Worm (Caenorhabditis elegans): ENCODE data around the gene C08G5.7.

DNA sequence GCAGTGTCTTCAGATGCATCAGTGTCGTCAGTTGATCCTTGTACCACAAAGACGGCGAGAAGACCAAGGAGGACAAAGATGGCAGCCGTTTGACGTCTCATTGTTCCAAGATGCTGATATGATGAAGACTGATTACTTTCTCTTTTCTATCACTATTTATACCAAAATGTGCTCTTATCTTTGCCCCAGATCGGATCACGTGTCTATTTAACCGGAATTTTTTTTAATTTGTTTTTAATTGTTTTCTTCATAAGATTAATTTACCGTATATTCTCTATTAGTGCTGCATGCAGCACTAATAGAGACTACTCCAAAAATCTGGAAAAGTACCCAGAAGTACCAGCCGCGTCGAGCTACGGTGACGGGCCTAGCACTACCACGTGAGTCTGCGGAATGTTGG, 49.6 kb upstream of the C08G5.7 start, which contains the start of gene msrp-3:
- TF ChIP-seq unc-62 (GFP tag; optimal IDR thresholded peaks at IDR 0.05) (no peak), nhr-12 (tag; optimal IDR thresholded peaks at IDR 0.05) (no peak), lsy-2 (tag; optimal IDR thresholded peaks at IDR 0.05) (no peak), snpc-4 (tag; optimal IDR thresholded peaks at IDR 0.05) (no peak), cnd-1 (tag; optimal IDR thresholded peaks at IDR 0.05) (no peak), ztf-11 (tag; optimal IDR thresholded peaks at IDR 0.05) (no peak), mab-5 (tag; optimal IDR thresholded peaks at IDR 0.05) (no peak), sptf-1 (tag; optimal IDR thresholded peaks at IDR 0.05) (no peak), lin-13 (tag; optimal IDR thresholded peaks at IDR 0.05) (no peak), nhr-237 (tag; optimal IDR thresholded peaks at IDR 0.05) (no peak)
